Fruit fly (Drosophila melanogaster): ENCODE measurements around the gene CG45100.

DNA sequence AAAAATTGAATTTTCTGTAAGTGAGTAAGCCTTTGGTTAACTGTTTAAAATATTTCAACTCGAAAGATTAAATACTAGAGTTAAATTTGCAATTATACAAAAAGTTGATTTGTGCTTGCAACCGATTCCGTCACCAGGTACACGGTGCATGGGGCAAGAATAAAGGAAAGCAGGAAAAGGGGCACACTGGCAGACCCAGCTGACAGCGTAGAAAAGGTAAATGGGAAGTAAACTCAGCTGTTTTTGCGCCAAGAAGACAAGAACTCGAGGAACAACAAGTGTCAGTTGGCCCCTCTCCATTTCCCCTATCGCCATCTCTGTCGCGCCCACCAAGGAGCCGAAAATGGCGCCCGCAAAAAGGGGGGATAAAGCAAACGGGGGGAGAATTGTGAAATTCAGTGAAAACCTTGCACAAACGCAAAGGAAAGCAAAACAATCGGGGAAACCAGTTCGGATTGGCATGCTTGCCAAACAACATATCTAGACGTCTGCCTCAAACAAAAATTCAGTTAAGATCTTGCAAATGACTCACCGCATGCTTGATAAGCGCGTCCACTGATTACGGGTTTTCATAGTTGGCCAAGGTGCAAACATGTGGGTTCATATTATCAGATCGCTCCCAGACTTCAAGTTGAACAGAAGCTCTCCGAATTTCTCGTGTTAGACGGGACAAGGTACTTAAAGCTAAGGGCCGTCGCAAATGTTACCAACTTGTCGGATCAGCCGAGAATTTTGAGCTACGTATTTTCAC, 11.0 kb downstream of the CG45100 start:
- TF ChIP-seq CG8478 (optimal IDR thresholded peaks at IDR 0.05) (no peak), CTCF (optimal IDR thresholded peaks at IDR 0.05) (no peak)
